Worm (Caenorhabditis elegans): ENCODE measurements around the gene ZK1128.3.

The ZK1128.3 gene

DNA sequence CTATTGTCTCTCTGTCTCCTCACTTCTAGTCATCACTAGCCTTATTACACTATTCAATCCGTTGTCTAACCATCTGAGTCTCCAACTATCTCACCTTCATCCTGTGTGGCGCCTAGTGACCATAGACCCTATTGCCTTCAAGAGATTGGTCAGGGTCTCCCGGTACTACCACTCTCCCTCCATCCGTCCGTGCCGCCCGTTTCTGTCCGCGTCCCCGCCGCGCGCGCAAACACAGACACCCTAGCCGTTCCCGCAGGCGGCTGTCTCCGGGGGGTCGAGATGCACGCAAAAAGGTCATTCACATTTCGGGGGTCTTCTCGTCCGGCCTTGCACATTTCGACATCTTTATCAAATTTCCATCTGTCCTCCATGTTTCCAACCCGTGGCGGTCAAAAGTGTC lies 24.2 kb downstream of the ZK1128.3 start:
- TF ChIP-seq cebp-1 (GFP tag; IDR thresholded peaks at IDR 0.05): no peak
- peak; percentile 29 for TF ChIP-seq cebp-1 (tag; optimal IDR thresholded peaks at IDR 0.05)
- no peak for TF ChIP-seq madf-8 (GFP tag; conservative IDR thresholded peaks at IDR 0.05)
- 0 out of 2 replicates have a peak, but pooled peaks have one; percentile 64 for TF ChIP-seq ekl-4 (GFP tag; IDR thresholded peaks at IDR 0.05)
- no peak for TF ChIP-seq Y79H2A.3 (GFP tag; conservative IDR thresholded peaks at IDR 0.05)
- no peak for TF ChIP-seq nhr-179 (tag; optimal IDR thresholded peaks at IDR 0.05)
- no peak for TF ChIP-seq B0261.1 (tag; optimal IDR thresholded peaks at IDR 0.05)
- no peak for TF ChIP-seq rcor-1 (GFP tag; IDR thresholded peaks at IDR 0.05)
- 0 out of 2 replicates have a peak, but pooled peaks have one; percentile 51 for TF ChIP-seq madf-3 (GFP tag; IDR thresholded peaks at IDR 0.05)
- TF ChIP-seq nfyb-1 (GFP tag; IDR thresholded peaks at IDR 0.05): peak; percentile 66; the same call in 1 of the 2 replicates
- TF ChIP-seq gei-17 (GFP tag; optimal IDR thresholded peaks at IDR 0.05): no peak
- TF ChIP-seq egl-18 (GFP tag; IDR thresholded peaks at IDR 0.05): no peak
- no peak for TF ChIP-seq nfya-2 (GFP tag; IDR thresholded peaks at IDR 0.05)
- TF ChIP-seq lin-26 (GFP tag; IDR thresholded peaks at IDR 0.05): 0 out of 2 replicates have a peak, but pooled peaks have one; percentile 24
- TF ChIP-seq F57A8.1 (GFP tag; optimal IDR thresholded peaks at IDR 0.05): no peak
- TF ChIP-seq ztf-3 (GFP tag; optimal IDR thresholded peaks at IDR 0.05): no peak
- peak; percentile 35 for TF ChIP-seq efl-1 (GFP tag; optimal IDR thresholded peaks at IDR 0.05)
- TF ChIP-seq madf-6 (GFP tag; IDR thresholded peaks at IDR 0.05): peak; percentile 52; the same call in 1 of the 2 replicates
- TF ChIP-seq hmg-1.2 (GFP tag; IDR thresholded peaks at IDR 0.05): peak; percentile 31; the same call in 1 of the 2 replicates
- no peak for TF ChIP-seq T07F8.4 (tag; optimal IDR thresholded peaks at IDR 0.05)
- no peak for TF ChIP-seq pbrm-1 (GFP tag; IDR thresholded peaks at IDR 0.05)
- no peak for TF ChIP-seq dpff-1 (tag; optimal IDR thresholded peaks at IDR 0.05)
- TF ChIP-seq nhr-120 (GFP tag; IDR thresholded peaks at IDR 0.05): 0 out of 2 replicates have a peak, but pooled peaks have one; percentile 57
- TF ChIP-seq chd-7 (tag; optimal IDR thresholded peaks at IDR 0.05): peak; percentile 23
- no peak for TF ChIP-seq mel-28 (tag; optimal IDR thresholded peaks at IDR 0.05; ENCODE audit: borderline replicate concordance)
- TF ChIP-seq nfya-1 (tag; optimal IDR thresholded peaks at IDR 0.05; ENCODE audit: borderline replicate concordance, insufficient read depth): no peak
- TF ChIP-seq F37B4.10 (GFP tag; IDR thresholded peaks at IDR 0.05): no peak
- peak; percentile 88 for TF ChIP-seq egrh-3 (GFP tag; IDR thresholded peaks at IDR 0.05)
- peak; percentile 96 for TF ChIP-seq zfh-2 (GFP tag; conservative IDR thresholded peaks at IDR 0.05)
- peak; percentile 13; the same call in 1 of the 2 replicates for TF ChIP-seq dox-1 (GFP tag; IDR thresholded peaks at IDR 0.05)
- TF ChIP-seq bed-2 (GFP tag; IDR thresholded peaks at IDR 0.05): 0 out of 2 replicates have a peak, but pooled peaks have one; percentile 68
- TF ChIP-seq ama-1 (optimal IDR thresholded peaks at IDR 0.05): no peak
- no peak for TF ChIP-seq ama-1 (GFP tag; optimal IDR thresholded peaks at IDR 0.05)
- no peak for TF ChIP-seq repo-1 (tag; optimal IDR thresholded peaks at IDR 0.05)

ce11 chrIII:10093093-10093492 lies 25.6 kb downstream of the ZK1128.3 start:
- TF ChIP-seq hmg-1.2 (GFP tag; IDR thresholded peaks at IDR 0.05) (peak; percentile 12; the same call in 1 of the 2 replicates), hmg-20 (GFP tag; IDR thresholded peaks at IDR 0.05) (no peak), snpc-1.3 (tag; optimal IDR thresholded peaks at IDR 0.05; ENCODE audit: insufficient read depth) (no peak), nfya-2 (GFP tag; IDR thresholded peaks at IDR 0.05) (no peak), F33H1.4 (GFP tag; IDR thresholded peaks at IDR 0.05) (0 out of 2 replicates have a peak, but pooled peaks have one; percentile 18), rec-8 (tag; optimal IDR thresholded peaks at IDR 0.05) (no peak), snpc-4 (GFP tag; optimal IDR thresholded peaks at IDR 0.05) (no peak), snpc-4 (tag; optimal IDR thresholded peaks at IDR 0.05) (peak in 1 of 4 experiments; percentile 6), efl-1 (GFP tag; optimal IDR thresholded peaks at IDR 0.05) (peak; percentile 66), madf-6 (GFP tag; IDR thresholded peaks at IDR 0.05) (peak; percentile 37; the same call in 1 of the 2 replicates), dpl-1 (GFP tag; optimal IDR thresholded peaks at IDR 0.05) (peak; percentile 57), sdz-38 (tag; optimal IDR thresholded peaks at IDR 0.05) (no peak), lin-54 (GFP tag; optimal IDR thresholded peaks at IDR 0.05) (peak; percentile 81), nfyb-1 (GFP tag; IDR thresholded peaks at IDR 0.05) (0 out of 2 replicates have a peak, but pooled peaks have one; percentile 35), lin-35 (GFP tag; optimal IDR thresholded peaks at IDR 0.05) (peak in 1 of 3 experiments; percentile 54), lsl-1 (GFP tag; optimal IDR thresholded peaks at IDR 0.05) (peak; percentile 42)
